Fruit fly (Drosophila melanogaster): ENCODE results near the gene CG34008.

CG34008 gene

DNA sequence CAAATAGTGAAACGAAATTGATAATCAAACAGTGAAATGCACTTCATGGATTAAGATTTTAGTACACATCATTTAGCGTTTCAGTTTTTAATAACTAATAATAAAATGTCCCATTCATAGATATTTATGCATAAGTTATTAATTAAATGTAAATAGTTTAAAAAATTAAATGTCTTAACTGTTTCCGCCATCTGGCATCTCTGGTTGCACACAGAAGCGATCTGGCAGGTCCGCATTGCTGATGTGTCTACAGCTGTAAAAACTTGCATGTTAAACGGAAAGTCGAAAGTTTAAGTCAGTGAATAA is 7.1 kb upstream of the CG34008 start, which contains the start of gene Srp72:
TSS of gene Srp72 (plus strand) at position 232 of the 306 bp plus-strand sequence.
- peak; percentile 35 for TF ChIP-seq CG1620 (GFP tag; optimal IDR thresholded peaks at IDR 0.05)
- no peak for TF ChIP-seq ovo (GFP tag; optimal IDR thresholded peaks at IDR 0.05)
- peak; percentile 40 for TF ChIP-seq Mnt (GFP tag; optimal IDR thresholded peaks at IDR 0.05)
- TF ChIP-seq Hr96 (GFP tag; optimal IDR thresholded peaks at IDR 0.05) = no peak
- peak; percentile 1 for TF ChIP-seq CG33017 (tag; optimal IDR thresholded peaks at IDR 0.05)
- TF ChIP-seq kay (GFP tag; ENCODE audit: borderline replicate concordance) = no peak
- TF ChIP-seq CG7101 (tag; optimal IDR thresholded peaks at IDR 0.05) = peak; percentile 36
- TF ChIP-seq toe (GFP tag; optimal IDR thresholded peaks at IDR 0.05) = no peak
- TF ChIP-seq CG5204 (GFP tag; optimal IDR thresholded peaks at IDR 0.05) = no peak
- TF ChIP-seq cic (GFP tag; optimal IDR thresholded peaks at IDR 0.05) = no peak
- TF ChIP-seq CG12768 (GFP tag; optimal IDR thresholded peaks at IDR 0.05) = peak; percentile 22
- peak; percentile 42 for TF ChIP-seq CG7045 (GFP tag; optimal IDR thresholded peaks at IDR 0.05)
- TF ChIP-seq tj (GFP tag; optimal IDR thresholded peaks at IDR 0.05) = no peak
- TF ChIP-seq CG14711 (tag; optimal IDR thresholded peaks at IDR 0.05) = peak; percentile 38
- TF ChIP-seq cnc (optimal IDR thresholded peaks at IDR 0.05) = no peak
- TF ChIP-seq pad (GFP tag; optimal IDR thresholded peaks at IDR 0.05) = peak; percentile 21
- TF ChIP-seq Crg-1 (GFP tag; optimal IDR thresholded peaks at IDR 0.05) = peak; percentile 19
- peak; percentile 51 for TF ChIP-seq CG11617 (GFP tag; optimal IDR thresholded peaks at IDR 0.05)
- peak; percentile 23 for TF ChIP-seq Clk (GFP tag; optimal IDR thresholded peaks at IDR 0.05)
- peak; percentile 44 for TF ChIP-seq bab1 (GFP tag; optimal IDR thresholded peaks at IDR 0.05)

DNA sequence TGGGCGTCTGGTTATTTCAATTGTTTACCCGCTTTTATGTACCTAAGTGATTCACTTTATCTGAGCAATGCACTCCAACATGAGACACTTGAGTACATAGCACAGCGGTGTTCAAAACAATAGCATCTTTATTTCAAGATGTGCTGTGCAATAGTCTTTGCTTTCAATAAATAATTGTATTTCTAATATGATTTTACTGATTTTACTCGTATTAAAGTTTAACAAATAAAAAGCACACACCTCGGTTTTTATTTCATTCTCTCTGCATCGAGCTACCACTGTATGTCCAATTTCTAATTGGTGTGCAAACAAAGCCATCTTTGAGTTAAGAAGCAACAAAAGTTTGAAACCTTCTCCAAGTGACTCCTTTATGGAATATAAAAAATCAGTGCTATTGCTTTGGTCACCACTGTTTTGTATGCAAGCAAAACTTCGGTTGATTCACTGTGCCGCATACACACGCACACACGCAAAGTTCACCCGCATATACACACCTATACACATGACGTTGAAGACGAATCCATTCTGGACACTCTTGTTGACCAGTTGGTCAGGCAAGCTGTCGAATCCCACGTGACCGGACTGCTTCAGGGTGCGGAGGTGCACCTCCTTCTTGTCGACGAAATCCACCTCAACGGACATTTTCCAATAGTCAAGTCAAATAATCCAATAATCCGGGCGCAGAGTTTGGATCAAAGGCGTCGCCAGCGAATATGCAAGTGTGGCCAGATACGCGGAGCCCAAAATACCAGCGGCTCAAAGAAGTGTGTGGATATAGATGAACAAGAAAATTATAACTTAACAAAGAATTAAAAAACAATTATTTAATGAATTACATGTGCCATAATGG is 6.5 kb upstream of the CG34008 start, which contains the start of gene Septin2:
TSS of gene Septin2 (minus strand) at position 727 of the 850 bp plus-strand sequence.
- TF ChIP-seq CG14711 (tag; optimal IDR thresholded peaks at IDR 0.05) (peak; percentile 77), tj (GFP tag; optimal IDR thresholded peaks at IDR 0.05) (peak; percentile 57), pad (GFP tag; optimal IDR thresholded peaks at IDR 0.05) (peak; percentile 55), bab1 (GFP tag; optimal IDR thresholded peaks at IDR 0.05) (peak; percentile 78), Clk (GFP tag; optimal IDR thresholded peaks at IDR 0.05) (peak; percentile 75), Hr96 (GFP tag; optimal IDR thresholded peaks at IDR 0.05) (no peak), Mnt (GFP tag; optimal IDR thresholded peaks at IDR 0.05) (peak; percentile 45), Crg-1 (GFP tag; optimal IDR thresholded peaks at IDR 0.05) (peak; percentile 8), CG7101 (tag; optimal IDR thresholded peaks at IDR 0.05) (peak; percentile 77), CG33017 (tag; optimal IDR thresholded peaks at IDR 0.05) (peak; percentile 73), CG5204 (GFP tag; optimal IDR thresholded peaks at IDR 0.05) (no peak), CG12768 (GFP tag; optimal IDR thresholded peaks at IDR 0.05) (peak; percentile 74), kay (GFP tag; ENCODE audit: borderline replicate concordance) (no peak), ovo (GFP tag; optimal IDR thresholded peaks at IDR 0.05) (peak; percentile 38), CG7045 (GFP tag; optimal IDR thresholded peaks at IDR 0.05) (peak; percentile 74), cic (GFP tag; optimal IDR thresholded peaks at IDR 0.05) (peak; percentile 33), CG1620 (GFP tag; optimal IDR thresholded peaks at IDR 0.05) (peak; percentile 54), cnc (optimal IDR thresholded peaks at IDR 0.05) (no peak), toe (GFP tag; optimal IDR thresholded peaks at IDR 0.05) (no peak), CG11617 (GFP tag; optimal IDR thresholded peaks at IDR 0.05) (peak; percentile 77)

DNA sequence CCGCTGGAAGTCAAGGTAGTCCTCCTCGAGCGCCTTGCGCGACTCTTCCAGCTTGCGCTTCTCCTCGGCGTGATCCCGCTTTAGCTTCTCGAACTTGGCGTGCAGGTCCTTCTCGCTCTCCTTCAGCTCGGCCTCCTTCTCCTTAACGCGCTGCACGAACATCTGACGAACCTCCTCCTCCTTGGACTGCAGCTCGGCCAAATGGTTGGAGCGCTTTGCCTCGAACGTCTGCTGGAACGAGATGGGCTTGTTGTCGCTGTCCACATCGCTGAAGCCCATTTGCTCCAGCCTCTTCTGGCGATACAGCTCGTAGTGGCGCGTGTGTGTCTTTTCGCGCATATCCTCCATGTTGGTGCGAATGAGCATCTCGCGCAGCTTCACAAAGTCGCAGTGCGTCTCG is 5.1 kb upstream of the CG34008 start:
- TF ChIP-seq Hr96 (GFP tag; optimal IDR thresholded peaks at IDR 0.05) (no peak), Crg-1 (GFP tag; optimal IDR thresholded peaks at IDR 0.05) (no peak), pad (GFP tag; optimal IDR thresholded peaks at IDR 0.05) (no peak), CG14711 (tag; optimal IDR thresholded peaks at IDR 0.05) (no peak), CG1620 (GFP tag; optimal IDR thresholded peaks at IDR 0.05) (no peak), toe (GFP tag; optimal IDR thresholded peaks at IDR 0.05) (no peak), ovo (GFP tag; optimal IDR thresholded peaks at IDR 0.05) (no peak), cnc (optimal IDR thresholded peaks at IDR 0.05) (no peak), cic (GFP tag; optimal IDR thresholded peaks at IDR 0.05) (no peak), bab1 (GFP tag; optimal IDR thresholded peaks at IDR 0.05) (no peak)

DNA sequence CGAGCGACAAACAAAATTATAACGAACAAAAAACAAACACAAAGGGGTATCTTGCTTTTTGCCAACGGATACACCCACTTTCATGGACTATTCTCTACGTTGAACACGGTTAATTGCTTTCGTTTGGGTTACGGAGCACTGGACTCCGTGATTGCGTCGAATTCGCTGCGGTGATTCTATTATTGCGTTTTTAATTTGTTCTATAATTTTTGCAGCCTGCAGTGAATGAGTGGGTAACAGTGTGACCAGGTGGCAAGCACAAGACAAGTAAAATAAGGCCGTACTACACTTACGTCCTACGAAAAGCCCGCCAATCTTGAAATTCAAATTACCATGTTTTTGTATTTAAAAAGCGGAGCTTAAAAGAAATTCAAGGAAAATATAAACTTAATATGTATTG is 4.2 kb upstream of the CG34008 start, which contains the start of gene CG16953:
TSS of gene CG16953 (minus strand) at position 268 of the 400 bp plus-strand sequence.
- TF ChIP-seq CG14711 (tag; optimal IDR thresholded peaks at IDR 0.05) = peak; percentile 15
- TF ChIP-seq cnc (optimal IDR thresholded peaks at IDR 0.05) = no peak
- TF ChIP-seq Mnt (GFP tag; optimal IDR thresholded peaks at IDR 0.05) = peak; percentile 19
- no peak for TF ChIP-seq CG11617 (GFP tag; optimal IDR thresholded peaks at IDR 0.05)
- TF ChIP-seq toe (GFP tag; optimal IDR thresholded peaks at IDR 0.05) = no peak
- no peak for TF ChIP-seq Clk (GFP tag; optimal IDR thresholded peaks at IDR 0.05)
- TF ChIP-seq bab1 (GFP tag; optimal IDR thresholded peaks at IDR 0.05) = peak; percentile 67
- peak; percentile 59 for TF ChIP-seq cic (GFP tag; optimal IDR thresholded peaks at IDR 0.05)
- TF ChIP-seq CG33017 (tag; optimal IDR thresholded peaks at IDR 0.05) = peak; percentile 20

DNA sequence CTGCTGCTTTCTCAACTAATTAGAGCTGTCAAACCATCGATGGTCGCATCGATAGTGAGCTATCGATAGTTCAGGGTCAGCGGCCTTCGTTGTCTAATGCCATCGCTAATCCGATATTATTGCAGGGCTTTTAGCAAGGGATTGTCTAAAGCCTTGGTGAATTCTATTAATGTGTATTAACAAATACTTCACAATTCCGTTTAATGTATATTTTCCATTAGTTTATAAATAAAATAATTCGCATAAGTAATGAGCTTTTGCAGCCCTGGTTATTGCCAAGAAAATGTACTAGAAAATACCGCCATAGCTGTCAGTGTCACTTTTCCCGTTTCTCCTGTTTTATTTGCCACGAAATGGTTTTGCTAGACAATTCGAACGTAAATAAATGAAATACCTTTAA is 1.5 kb downstream of the CG34008 start, which contains the start of the genes EloB and Srp14:
TSS of gene EloB (minus strand) at position 35 of the 400 bp plus-strand sequence.
TSS of gene Srp14 (plus strand) at position 300 of the 400 bp plus-strand sequence.
- TF ChIP-seq tj (GFP tag; optimal IDR thresholded peaks at IDR 0.05) (peak; percentile 67), kay (GFP tag; ENCODE audit: borderline replicate concordance) (no peak), CG1620 (GFP tag; optimal IDR thresholded peaks at IDR 0.05) (peak; percentile 91), CG7045 (GFP tag; optimal IDR thresholded peaks at IDR 0.05) (peak; percentile 70), Clk (GFP tag; optimal IDR thresholded peaks at IDR 0.05) (peak; percentile 71), cic (GFP tag; optimal IDR thresholded peaks at IDR 0.05) (peak; percentile 70), Crg-1 (GFP tag; optimal IDR thresholded peaks at IDR 0.05) (peak; percentile 79), cnc (optimal IDR thresholded peaks at IDR 0.05) (no peak), ovo (GFP tag; optimal IDR thresholded peaks at IDR 0.05) (peak; percentile 71), CG5204 (GFP tag; optimal IDR thresholded peaks at IDR 0.05) (no peak), CG11617 (GFP tag; optimal IDR thresholded peaks at IDR 0.05) (peak; percentile 91), CG14711 (tag; optimal IDR thresholded peaks at IDR 0.05) (peak; percentile 81), Hr96 (GFP tag; optimal IDR thresholded peaks at IDR 0.05) (no peak), CG33017 (tag; optimal IDR thresholded peaks at IDR 0.05) (peak; percentile 79), toe (GFP tag; optimal IDR thresholded peaks at IDR 0.05) (no peak), CG7101 (tag; optimal IDR thresholded peaks at IDR 0.05) (peak; percentile 90), Mnt (GFP tag; optimal IDR thresholded peaks at IDR 0.05) (peak; percentile 85), bab1 (GFP tag; optimal IDR thresholded peaks at IDR 0.05) (peak; percentile 94), CG12768 (GFP tag; optimal IDR thresholded peaks at IDR 0.05) (peak; percentile 78), pad (GFP tag; optimal IDR thresholded peaks at IDR 0.05) (peak; percentile 71)

All from whole organism, adult.